Worm (Caenorhabditis elegans) whole organism, young adult: Measurements from ENCODE around the gene scyl-1.

ENCODE experiments used
- B0261.1 ChIP-seq: sonication (generic microtip); optimal IDR thresholded peaks from 2 replicates; lab custom pipeline; 2016; ENCODE audit warnings: mild to moderate bottlenecking, missing genetic modification characterization, moderate library complexity, missing compliant biosample characterization
- F10E7.11 ChIP-seq: sonication (generic microtip); optimal IDR thresholded peaks from 2 replicates; lab custom pipeline; 2017; ENCODE audit warnings: mild to moderate bottlenecking, missing genetic modification characterization, moderate library complexity, missing compliant biosample characterization
- F23B12.7 ChIP-seq: sonication (generic microtip); optimal IDR thresholded peaks from 2 replicates; lab custom pipeline; 2017; ENCODE audit warnings: missing genetic modification characterization, mild to moderate bottlenecking, missing compliant biosample characterization, antibody characterized with exemption, moderate library complexity; ENCODE audit not compliant: insufficient read depth
- F33H1.4 ChIP-seq: fragments of 200-800 bp; sonication (Bioruptor generic); IDR thresholded peaks from 2 replicates; pipeline ENCODE4 v1.3.6; 2022; ENCODE audit warnings: missing genetic modification reagents, missing genetic modification characterization, missing compliant biosample characterization
- F37B4.10 ChIP-seq: fragments of 200-800 bp; sonication (Bioruptor generic); IDR thresholded peaks from 2 replicates; pipeline ENCODE4 v1.3.6; 2022; ENCODE audit warnings: missing genetic modification characterization, missing compliant biosample characterization
- F57C9.4 ChIP-seq: sonication (generic microtip); optimal IDR thresholded peaks from 2 replicates; lab custom pipeline; 2017; ENCODE audit warnings: mild to moderate bottlenecking, missing genetic modification characterization, missing compliant biosample characterization
- ama-1 ChIP-seq, 3 experiments: fragments of 150-350 bp in 1 of 3; sonication (generic microtip) in 2 of 3; optimal IDR thresholded peaks; 2 replicates each; lab custom pipeline; 2014 to 2018; ENCODE audit warnings: missing biosample characterization in 2 of 3, missing genetic modification characterization in 2 of 3, missing genetic modification reagents in 2 of 3
- atf-7 ChIP-seq: sonication (generic microtip); optimal IDR thresholded peaks from 2 replicates; lab custom pipeline; 2017; ENCODE audit warnings: mild to moderate bottlenecking, missing genetic modification characterization, missing compliant biosample characterization
- athp-1 ChIP-seq: sonication (generic microtip); optimal IDR thresholded peaks from 2 replicates; lab custom pipeline; 2017; ENCODE audit warnings: mild to moderate bottlenecking, missing genetic modification characterization, missing compliant biosample characterization
- attf-3 ChIP-seq: fragments of 200-800 bp; sonication (Bioruptor generic); conservative IDR thresholded peaks from 2 replicates; pipeline ENCODE4 v1.3.6; 2022; ENCODE audit warnings: missing genetic modification reagents, missing genetic modification characterization, missing compliant biosample characterization
- attf-5 ChIP-seq: fragments of 200-800 bp; sonication (Bioruptor generic); optimal IDR thresholded peaks from 2 replicates; lab custom pipeline; 2018; ENCODE audit warnings: mild to moderate bottlenecking, missing genetic modification characterization, missing compliant biosample characterization
- bed-1 ChIP-seq: fragments of 200-800 bp; sonication (Bioruptor generic); IDR thresholded peaks from 2 replicates; pipeline ENCODE4 v1.3.6; 2022; ENCODE audit warnings: missing genetic modification reagents, missing genetic modification characterization, missing compliant biosample characterization
- cebp-1 ChIP-seq, 2 experiments: fragments of 200-800 bp in 1 of 2; sonication (Bioruptor generic) in 1 of 2; sonication (generic microtip) in 1 of 2; IDR thresholded peaks in 1 of 2; optimal IDR thresholded peaks in 1 of 2; 2 replicates each; pipeline versions ENCODE4 v1.3.6 to Lab custom; 2017 to 2022; ENCODE audit warnings: missing compliant biosample characterization in 2 of 2, missing genetic modification characterization in 2 of 2, mild to moderate bottlenecking in 1 of 2, missing genetic modification reagents in 1 of 2, moderate library complexity in 1 of 2
- cebp-2 ChIP-seq: fragments of 200-800 bp; sonication (Bioruptor generic); IDR thresholded peaks from 2 replicates; pipeline ENCODE4 v1.3.6; 2022; ENCODE audit warnings: missing genetic modification characterization, missing compliant biosample characterization
- ceh-100 ChIP-seq: fragments of 200-800 bp; sonication (Bioruptor generic); IDR thresholded peaks from 2 replicates; pipeline ENCODE4 v1.3.6; 2022; ENCODE audit warnings: missing genetic modification reagents, missing genetic modification characterization, missing compliant biosample characterization
- ceh-40 ChIP-seq: fragments of 200-800 bp; sonication (Bioruptor generic); IDR thresholded peaks from 2 replicates; pipeline ENCODE4 v1.3.6; 2022; ENCODE audit warnings: missing genetic modification characterization, missing compliant biosample characterization
- ceh-58 ChIP-seq: fragments of 200-800 bp; sonication (Bioruptor generic); IDR thresholded peaks from 2 replicates; pipeline ENCODE4 v1.3.6; 2022; ENCODE audit warnings: missing genetic modification characterization, missing compliant biosample characterization
- ceh-79 ChIP-seq: sonication (generic microtip); optimal IDR thresholded peaks from 2 replicates; lab custom pipeline; 2017; ENCODE audit warnings: mild to moderate bottlenecking, missing genetic modification characterization, missing compliant biosample characterization
- chd-7 ChIP-seq: sonication (generic microtip); optimal IDR thresholded peaks from 2 replicates; lab custom pipeline; 2016; ENCODE audit warnings: mild to moderate bottlenecking, missing genetic modification characterization, moderate library complexity, missing compliant biosample characterization
- die-1 ChIP-seq: sonication (generic microtip); optimal IDR thresholded peaks from 2 replicates; lab custom pipeline; 2016; ENCODE audit warnings: missing genotype, mild to moderate bottlenecking, missing genetic modification characterization, missing compliant biosample characterization
- dox-1 ChIP-seq: fragments of 200-800 bp; sonication (Bioruptor generic); IDR thresholded peaks from 2 replicates; pipeline ENCODE4 v1.3.6; 2022; ENCODE audit warnings: missing genetic modification reagents, missing genetic modification characterization, missing compliant biosample characterization
- dpff-1 ChIP-seq: sonication (generic microtip); optimal IDR thresholded peaks from 2 replicates; lab custom pipeline; 2017; ENCODE audit warnings: mild to moderate bottlenecking, missing genetic modification characterization, missing compliant biosample characterization
- efl-1 ChIP-seq: fragments of 150-350 bp; optimal IDR thresholded peaks from 2 replicates; lab custom pipeline; 2014; ENCODE audit warnings: missing biosample characterization, missing genetic modification reagents, missing genetic modification characterization
- egrh-3 ChIP-seq: fragments of 200-800 bp; sonication (Bioruptor generic); IDR thresholded peaks from 2 replicates; pipeline ENCODE4 v1.3.6; 2022; ENCODE audit warnings: missing genetic modification reagents, missing genetic modification characterization, missing compliant biosample characterization
- hlh-12 ChIP-seq: sonication (generic microtip); optimal IDR thresholded peaks from 2 replicates; lab custom pipeline; 2016; ENCODE audit warnings: missing genetic modification characterization, missing compliant biosample characterization
- hmg-1.2 ChIP-seq: fragments of 200-800 bp; sonication (Bioruptor generic); IDR thresholded peaks from 2 replicates; pipeline ENCODE4 v1.3.6; 2022; ENCODE audit warnings: missing genetic modification reagents, missing genetic modification characterization, missing compliant biosample characterization
- hsf-1 ChIP-seq: fragments of 200-800 bp; sonication (Bioruptor generic); IDR thresholded peaks from 2 replicates; pipeline ENCODE4 v1.3.6; 2022; ENCODE audit warnings: missing genetic modification reagents, missing genetic modification characterization, missing compliant biosample characterization
- lag-1 ChIP-seq: fragments of 200-800 bp; sonication (Bioruptor generic); IDR thresholded peaks from 2 replicates; pipeline ENCODE4 v1.3.6; 2022; ENCODE audit warnings: missing genetic modification reagents, missing genetic modification characterization, missing compliant biosample characterization
- lin-54 ChIP-seq: fragments of 200-800 bp; sonication (Bioruptor generic); optimal IDR thresholded peaks from 2 replicates; lab custom pipeline; 2018; ENCODE audit warnings: mild to moderate bottlenecking, missing genetic modification characterization, missing compliant biosample characterization
- lir-1 ChIP-seq: fragments of 200-800 bp; sonication (Bioruptor generic); conservative IDR thresholded peaks from 2 replicates; pipeline ENCODE4 v1.3.6; 2022; ENCODE audit warnings: missing genetic modification reagents, missing genetic modification characterization, missing compliant biosample characterization
- lsy-27 ChIP-seq: sonication (generic microtip); optimal IDR thresholded peaks from 2 replicates; lab custom pipeline; 2017; ENCODE audit warnings: missing genetic modification characterization, mild to moderate bottlenecking, missing compliant biosample characterization, antibody characterized with exemption, missing genotype, borderline replicate concordance; ENCODE audit not compliant: insufficient read depth
- madf-10 ChIP-seq: sonication (generic microtip); optimal IDR thresholded peaks from 2 replicates; lab custom pipeline; 2016; ENCODE audit warnings: mild to moderate bottlenecking, missing genetic modification characterization, missing compliant biosample characterization
- mcd-1 ChIP-seq: fragments of 200-800 bp; sonication (Bioruptor generic); IDR thresholded peaks from 2 replicates; pipeline ENCODE4 v1.3.6; 2022; ENCODE audit warnings: missing genetic modification reagents, missing genetic modification characterization, missing compliant biosample characterization
- mel-28 ChIP-seq: sonication (generic microtip); optimal IDR thresholded peaks from 2 replicates; lab custom pipeline; 2016; ENCODE audit warnings: borderline replicate concordance, mild to moderate bottlenecking, missing genetic modification characterization, missing compliant biosample characterization
- mxl-1 ChIP-seq: sonication (generic microtip); optimal IDR thresholded peaks from 2 replicates; lab custom pipeline; 2016; ENCODE audit warnings: missing genetic modification characterization, missing compliant biosample characterization
- nhr-179 ChIP-seq: sonication (generic microtip); optimal IDR thresholded peaks from 2 replicates; lab custom pipeline; 2016; ENCODE audit warnings: mild to moderate bottlenecking, missing genetic modification characterization, missing compliant biosample characterization
- snpc-1.3 ChIP-seq: sonication (generic microtip); optimal IDR thresholded peaks from 2 replicates; lab custom pipeline; 2017; ENCODE audit warnings: missing genetic modification characterization, mild to moderate bottlenecking, missing compliant biosample characterization, antibody characterized with exemption, moderate library complexity, missing genotype, missing genetic modification reagents; ENCODE audit not compliant: insufficient read depth
- sptf-2 ChIP-seq: fragments of 200-800 bp; sonication (Bioruptor generic); optimal IDR thresholded peaks from 2 replicates; lab custom pipeline; 2018; ENCODE audit warnings: mild to moderate bottlenecking, missing genetic modification characterization, missing compliant biosample characterization
- tbp1 ChIP-seq: fragments of 200-800 bp; sonication (Bioruptor generic); optimal IDR thresholded peaks from 2 replicates; lab custom pipeline; 2018; ENCODE audit warnings: mild to moderate bottlenecking, missing genetic modification characterization, missing compliant biosample characterization
- tlf-1 ChIP-seq: fragments of 200-800 bp; sonication (Bioruptor generic); optimal IDR thresholded peaks from 2 replicates; lab custom pipeline; 2018; ENCODE audit warnings: mild to moderate bottlenecking, missing genetic modification characterization, missing compliant biosample characterization
- unc-62 ChIP-seq: fragments of 150-350 bp; optimal IDR thresholded peaks from 2 replicates; lab custom pipeline; 2014; ENCODE audit warnings: missing biosample characterization, missing genetic modification reagents, missing genetic modification characterization
- xnd-1 ChIP-seq: sonication (generic microtip); optimal IDR thresholded peaks from 2 replicates; lab custom pipeline; 2016; ENCODE audit warnings: missing genotype, missing genetic modification reagents, missing genetic modification characterization, missing compliant biosample characterization
- zim-3 ChIP-seq: sonication (generic microtip); optimal IDR thresholded peaks from 2 replicates; lab custom pipeline; 2017; ENCODE audit warnings: mild to moderate bottlenecking, missing genetic modification characterization, moderate library complexity, missing compliant biosample characterization
- ztf-22 ChIP-seq: fragments of 200-800 bp; sonication (Bioruptor generic); optimal IDR thresholded peaks from 2 replicates; lab custom pipeline; 2018; ENCODE audit warnings: mild to moderate bottlenecking, missing genetic modification characterization, moderate library complexity, missing compliant biosample characterization
- ztf-28 ChIP-seq: fragments of 200-800 bp; sonication (Bioruptor generic); IDR thresholded peaks from 2 replicates; pipeline ENCODE4 v1.3.6; 2022; ENCODE audit warnings: missing genetic modification reagents, missing genetic modification characterization, missing compliant biosample characterization

Gene scyl-1

DNA sequence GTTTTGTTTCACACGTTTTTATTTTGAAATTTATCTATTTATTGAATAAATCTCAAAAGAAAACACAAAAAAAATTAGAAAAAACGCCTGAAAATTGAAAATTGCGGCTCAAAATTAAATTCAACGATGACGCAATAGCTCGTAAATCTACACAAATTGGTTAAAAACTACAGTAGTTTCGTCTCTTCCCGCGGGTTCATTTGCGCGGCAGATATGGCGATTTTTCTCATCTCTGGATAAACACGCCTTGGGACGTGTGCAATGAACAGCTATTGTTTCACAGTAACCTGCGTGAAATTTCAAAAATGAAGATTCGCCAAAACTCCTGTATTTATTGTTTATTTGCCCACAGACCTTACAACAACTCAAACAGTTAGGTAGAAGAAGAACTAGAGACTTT, 32.2 kb downstream of the scyl-1 start (continued):
- TF ChIP-seq F10E7.11 (tag; lab: Kevin White, UChicago): no peak
- no peak for TF ChIP-seq lsy-27 (tag; lab: Kevin White, UChicago)
- TF ChIP-seq ceh-79 (tag; lab: Kevin White, UChicago): no peak
- no peak for TF ChIP-seq attf-5 (GFP tag; lab: Kevin White, UChicago)
- no peak for TF ChIP-seq egrh-3 (GFP tag; lab: Robert Waterston, UW)
- peak; percentile 24 for TF ChIP-seq efl-1
- no peak for TF ChIP-seq cebp-2 (GFP tag; lab: Robert Waterston, UW)
- no peak for TF ChIP-seq dpff-1 (tag; lab: Kevin White, UChicago)
- no peak for TF ChIP-seq tbp1 (GFP tag; lab: Kevin White, UChicago)
- no peak for TF ChIP-seq unc-62
- no peak for TF ChIP-seq F37B4.10 (GFP tag; lab: Robert Waterston, UW)
- TF ChIP-seq athp-1: no peak
- no peak for TF ChIP-seq nhr-179 (tag; lab: Kevin White, UChicago)

DNA sequence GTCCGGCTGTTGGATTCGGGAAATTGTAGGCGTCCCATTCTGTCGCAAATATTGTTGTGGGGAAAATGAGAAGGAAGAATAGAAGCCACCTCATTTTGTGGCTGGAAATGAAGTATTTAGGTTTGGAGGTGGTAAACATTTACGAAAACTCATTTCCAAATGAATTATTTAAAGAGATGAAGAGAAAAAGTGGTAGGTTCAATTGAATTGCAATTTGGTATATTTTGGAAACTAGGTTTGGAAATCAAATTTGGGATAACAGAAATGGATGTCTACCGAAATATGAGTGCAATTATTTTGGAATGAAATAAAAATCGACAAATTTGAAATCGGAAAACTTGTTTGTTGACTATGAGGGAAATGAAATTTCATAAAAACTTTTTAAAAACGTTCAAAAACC, 32.7 kb downstream of the scyl-1 start, which contains the start of gene F15B9.10:
TSS of gene F15B9.10 (minus strand) at position 101 of the 400 bp plus-strand sequence.
- TF ChIP-seq ama-1 (optimal IDR thresholded peaks at IDR 0.05; lab: Kevin White, UChicago) (no peak), ama-1 (GFP tag; optimal IDR thresholded peaks at IDR 0.05; lab: Kevin White, UChicago) (no peak), mel-28 (tag; lab: Kevin White, UChicago) (no peak), mcd-1 (GFP tag; lab: Robert Waterston, UW) (no peak), attf-3 (GFP tag; lab: Robert Waterston, UW) (no peak), ceh-100 (no peak), B0261.1 (tag; lab: Kevin White, UChicago) (no peak), madf-10 (tag; lab: Kevin White, UChicago) (no peak), dox-1 (GFP tag; lab: Robert Waterston, UW) (no peak), xnd-1 (tag; lab: Kevin White, UChicago) (no peak)

DNA sequence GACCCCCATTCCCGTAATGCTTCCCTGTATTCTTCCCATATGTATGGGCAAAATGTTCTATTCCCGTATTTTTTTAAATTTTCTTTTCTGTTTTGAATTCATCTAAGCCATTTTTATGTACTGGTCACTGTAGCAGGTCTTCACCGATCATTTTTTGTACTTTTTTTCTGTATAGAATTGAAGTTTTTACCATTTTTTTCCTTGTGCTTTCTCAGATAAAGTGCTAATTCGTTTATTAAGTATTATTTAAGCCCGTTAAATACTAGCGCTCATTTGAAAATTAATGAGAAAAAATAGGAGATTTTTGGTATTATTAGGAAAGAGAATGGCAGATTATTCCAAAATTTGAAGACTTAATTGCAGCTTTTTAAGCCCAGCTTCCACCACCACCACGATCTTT, 34.8 kb downstream of the scyl-1 start:
- TF ChIP-seq ama-1 (optimal IDR thresholded peaks at IDR 0.05; lab: Kevin White, UChicago): no peak
- peak in 1 of 2 experiments; percentile 61 for TF ChIP-seq ama-1 (GFP tag; optimal IDR thresholded peaks at IDR 0.05; lab: Kevin White, UChicago)
- 0 out of 2 replicates have a peak, but pooled peaks have one; percentile 7 for TF ChIP-seq F33H1.4 (GFP tag; lab: Robert Waterston, UW)
- no peak for TF ChIP-seq lir-1
- TF ChIP-seq hlh-12 (tag; lab: Kevin White, UChicago): no peak
- TF ChIP-seq lag-1 (GFP tag; lab: Robert Waterston, UW): no peak
- TF ChIP-seq hsf-1 (GFP tag; lab: Robert Waterston, UW): peak; percentile 47; the same call in 1 of the 2 replicates
- no peak for TF ChIP-seq F23B12.7 (tag; lab: Kevin White, UChicago)
- TF ChIP-seq F57C9.4 (tag; lab: Kevin White, UChicago): no peak
- no peak for TF ChIP-seq ceh-40 (GFP tag; lab: Robert Waterston, UW)
- TF ChIP-seq ceh-58 (GFP tag; lab: Robert Waterston, UW): no peak
- TF ChIP-seq die-1: no peak
- TF ChIP-seq lin-54 (GFP tag; lab: Kevin White, UChicago): peak; percentile 30
- no peak for TF ChIP-seq ztf-28 (GFP tag; lab: Robert Waterston, UW)
- TF ChIP-seq ceh-100: no peak
- peak; percentile 43 for TF ChIP-seq snpc-1.3 (tag; lab: Kevin White, UChicago)
- 0 out of 2 replicates have a peak, but pooled peaks have one; percentile 14 for TF ChIP-seq hmg-1.2 (GFP tag; lab: Robert Waterston, UW)
- TF ChIP-seq zim-3 (tag; lab: Kevin White, UChicago): no peak
- no peak for TF ChIP-seq sptf-2 (GFP tag; lab: Kevin White, UChicago)
- no peak for TF ChIP-seq bed-1 (GFP tag; lab: Robert Waterston, UW)
- TF ChIP-seq ztf-22 (GFP tag; lab: Kevin White, UChicago): no peak
- peak; percentile 39 for TF ChIP-seq tlf-1
- TF ChIP-seq chd-7 (tag; lab: Kevin White, UChicago): no peak
- TF ChIP-seq atf-7: no peak
- TF ChIP-seq cebp-1 (GFP tag; IDR thresholded peaks at IDR 0.05; lab: Robert Waterston, UW): no peak
- peak; percentile 19 for TF ChIP-seq cebp-1 (tag; optimal IDR thresholded peaks at IDR 0.05; lab: Kevin White, UChicago)
- peak; percentile 20 for TF ChIP-seq mxl-1 (tag; lab: Kevin White, UChicago)
